Worm (Caenorhabditis elegans) whole organism, dauer: ENCODE results near the gene T26H5.9.

Experiments
- unc-62 ChIP-seq: sonication (generic microtip); optimal IDR thresholded peaks from 2 replicates; lab custom pipeline; 2017; ENCODE audit warnings: missing biosample characterization, missing genetic modification reagents, missing genetic modification characterization

The T26H5.9 gene

DNA sequence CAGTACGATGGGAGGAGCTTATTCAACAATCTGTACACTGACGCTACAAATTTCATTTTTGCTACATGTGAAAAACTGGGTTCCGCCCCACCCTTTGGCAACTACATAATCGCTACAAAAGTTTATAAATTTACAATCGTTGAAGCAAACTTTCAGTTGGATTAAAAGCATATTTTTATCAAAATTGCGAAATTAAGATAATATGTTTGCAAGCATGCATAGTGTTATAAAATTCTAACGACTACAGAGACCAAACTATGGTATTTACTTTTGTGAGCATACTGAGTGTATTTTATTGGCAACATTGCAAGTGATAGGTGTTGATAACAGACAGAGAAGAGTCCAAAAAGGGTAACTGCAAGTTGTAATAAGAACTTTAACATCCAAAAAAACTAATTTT lies 33.9 kb downstream of the T26H5.9 start, which contains the start of gene C06B8.2:
Gene C06B8.2, minus strand, starts transcription at position 153 of the 400 bp plus-strand sequence.
- TF ChIP-seq unc-62, result no peak

DNA sequence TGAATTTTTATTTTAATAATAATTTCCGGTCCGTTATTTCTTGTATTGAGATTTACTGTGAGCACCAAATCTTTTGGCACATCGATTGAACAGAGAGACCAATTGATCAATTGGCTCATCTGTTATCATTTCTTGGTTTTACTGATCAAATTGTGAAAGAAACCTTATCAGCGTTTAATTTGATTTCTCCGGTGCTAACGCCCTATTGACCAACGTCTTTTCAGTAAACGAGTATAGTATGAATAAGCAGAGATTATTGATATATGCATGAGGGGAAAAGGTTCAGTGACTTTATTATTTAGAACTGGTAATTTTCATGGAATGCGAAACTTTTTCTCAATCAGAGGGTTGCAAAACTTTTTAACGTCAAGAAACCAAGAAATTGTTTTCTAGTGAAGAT lies 34.4 kb downstream of the T26H5.9 start:
- no peak for TF ChIP-seq unc-62

DNA sequence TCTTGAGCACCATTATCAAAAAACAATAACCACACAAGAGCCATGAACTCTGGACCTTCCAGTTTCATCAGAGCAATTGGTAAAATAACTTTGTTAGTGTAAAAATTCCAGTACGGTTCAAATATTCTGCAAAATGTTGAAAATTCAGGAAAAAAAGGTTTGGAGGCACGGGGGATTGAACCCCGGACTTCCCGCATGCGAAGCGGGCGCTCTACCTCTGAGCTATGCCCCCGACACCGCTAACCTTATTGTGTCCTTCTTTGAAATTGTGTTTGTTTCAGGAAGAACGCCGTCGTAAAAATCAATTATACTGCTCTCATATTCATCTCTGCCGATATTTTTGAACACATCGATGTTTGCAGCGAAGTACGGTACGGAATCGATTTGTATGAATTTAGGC lies 35.1 kb downstream of the T26H5.9 start:
- TF ChIP-seq unc-62, result no peak

DNA sequence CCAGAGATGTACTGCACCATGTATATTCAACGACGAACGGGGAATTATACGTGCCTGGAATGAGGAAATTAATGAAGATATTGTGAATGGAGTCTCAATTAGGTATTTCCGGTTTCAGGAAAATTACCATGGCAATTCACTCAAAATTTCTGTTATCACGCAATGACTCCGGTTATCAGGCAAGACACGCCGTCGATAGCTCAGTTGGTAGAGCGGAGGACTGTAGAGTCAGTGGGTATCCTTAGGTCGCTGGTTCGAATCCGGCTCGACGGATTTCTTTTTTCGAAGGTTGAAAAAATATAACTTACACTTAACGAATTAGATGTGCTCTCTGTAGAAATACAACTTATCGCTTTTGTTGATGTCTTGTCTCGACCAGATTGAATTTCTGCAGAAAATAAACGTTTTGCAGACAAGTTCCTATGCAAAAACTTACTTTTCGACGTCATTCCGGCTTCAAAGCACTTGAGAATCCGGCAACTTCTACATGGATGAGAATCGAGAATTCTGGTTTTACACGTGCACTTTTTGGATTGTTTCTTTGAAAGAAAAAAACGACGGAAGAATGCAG lies 35.9 kb downstream of the T26H5.9 start:
- TF ChIP-seq unc-62, result no peak

DNA sequence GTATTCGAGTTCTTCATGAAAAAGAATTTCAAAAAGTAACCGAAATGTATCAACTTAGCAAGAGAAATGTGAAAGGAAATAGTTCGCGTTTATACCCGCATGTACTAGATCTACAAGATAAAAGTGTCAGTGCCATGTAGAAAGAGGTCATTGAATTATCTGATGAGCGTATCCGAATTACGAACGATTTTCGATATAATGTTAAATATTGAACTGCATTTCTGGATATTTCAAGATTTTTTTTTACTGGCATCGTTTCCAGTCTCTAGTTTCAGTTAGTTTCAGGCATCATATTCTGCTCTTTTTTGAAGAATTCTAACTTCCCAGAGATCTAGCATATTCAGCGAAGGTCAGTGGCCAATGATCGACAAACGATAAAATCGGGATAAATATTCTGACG lies 36.7 kb downstream of the T26H5.9 start, which contains the start of gene nhr-150:
Gene nhr-150, minus strand, starts transcription at position 92 of the 400 bp plus-strand sequence.
- TF ChIP-seq unc-62, result no peak

DNA sequence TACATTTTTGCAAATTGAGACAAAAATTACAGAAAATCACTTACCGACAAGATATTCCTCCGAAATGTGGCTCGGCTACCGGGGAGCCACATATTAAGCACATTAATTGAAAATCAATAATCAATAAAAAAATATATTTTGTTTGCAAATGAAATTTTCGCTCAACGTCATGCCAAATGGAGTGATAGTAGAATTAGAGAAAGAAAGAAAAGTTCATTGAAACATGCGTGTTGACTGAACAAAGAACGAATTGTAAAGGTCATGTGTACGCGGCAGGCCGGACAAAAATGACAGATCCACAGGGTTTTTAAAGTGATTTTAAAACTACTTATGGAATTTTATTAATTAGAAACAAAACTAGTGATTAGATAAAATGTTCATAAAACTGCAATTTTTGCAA lies 38.8 kb downstream of the T26H5.9 start:
- TF ChIP-seq unc-62, result no peak

DNA sequence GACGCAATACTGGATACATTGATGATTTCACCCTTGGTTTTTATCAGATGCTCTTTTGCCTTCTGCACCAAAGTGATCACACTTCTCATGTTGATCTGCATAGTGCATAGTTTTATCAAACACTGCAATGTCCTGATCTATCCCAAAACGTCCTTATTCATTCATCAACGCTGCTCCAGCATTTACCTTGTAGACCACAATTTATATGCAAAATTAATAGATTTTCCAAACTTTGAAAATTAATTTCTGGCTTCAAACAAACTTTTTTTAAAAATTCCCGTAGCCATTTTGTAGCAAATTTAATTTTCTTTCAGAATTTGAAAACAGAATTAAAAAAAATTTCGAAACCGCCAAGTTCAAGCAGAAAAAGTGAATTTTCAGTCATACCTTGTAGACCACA lies 39.8 kb downstream of the T26H5.9 start, which contains the start of gene C06B8.3:
Gene C06B8.3, minus strand, starts transcription at position 101 of the 400 bp plus-strand sequence.
- TF ChIP-seq unc-62, result no peak

DNA sequence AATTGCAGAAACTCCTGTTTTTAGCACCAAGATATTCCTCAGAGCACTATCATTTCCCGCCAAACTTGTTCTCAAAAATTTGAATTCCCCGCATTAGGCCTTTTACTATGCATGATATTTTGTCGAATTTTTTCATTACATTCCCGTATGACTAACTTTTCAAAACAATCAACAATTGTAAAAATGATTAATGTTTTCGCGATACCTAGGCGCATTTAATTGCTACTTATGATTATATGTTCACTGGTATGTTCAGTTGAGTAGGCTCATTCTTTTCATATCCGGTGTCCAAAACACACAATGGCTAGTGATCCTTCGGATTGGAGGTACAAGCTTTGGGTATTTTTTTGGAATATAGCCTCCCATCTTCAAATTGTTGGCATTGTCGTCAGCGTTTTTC lies 43.0 kb downstream of the T26H5.9 start, which contains the start of gene srw-21:
Gene srw-21, plus strand, starts transcription at position 301 of the 400 bp plus-strand sequence.
- no peak for TF ChIP-seq unc-62

DNA sequence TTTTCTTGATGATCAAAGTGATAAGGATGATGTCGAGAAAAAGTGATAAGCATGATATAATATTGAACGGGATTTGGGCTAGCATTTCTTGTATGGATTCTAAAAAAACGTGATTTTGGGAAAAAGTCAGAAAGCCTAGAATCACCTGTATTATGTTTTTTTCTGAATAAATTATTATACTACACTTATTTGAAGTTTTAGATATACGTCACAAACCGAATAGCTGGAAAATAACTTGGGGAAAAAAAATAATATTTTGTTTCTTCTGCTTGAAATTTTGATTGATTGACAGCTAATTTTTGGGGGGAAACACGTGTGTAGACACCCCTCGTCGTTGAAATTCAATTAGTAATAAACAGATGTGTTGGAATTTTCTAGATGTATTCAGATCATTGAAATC lies 47.8 kb downstream of the T26H5.9 start, which contains the start of gene str-264:
Gene str-264, minus strand, starts transcription at position 101 of the 400 bp plus-strand sequence.
- TF ChIP-seq unc-62, result no peak

DNA sequence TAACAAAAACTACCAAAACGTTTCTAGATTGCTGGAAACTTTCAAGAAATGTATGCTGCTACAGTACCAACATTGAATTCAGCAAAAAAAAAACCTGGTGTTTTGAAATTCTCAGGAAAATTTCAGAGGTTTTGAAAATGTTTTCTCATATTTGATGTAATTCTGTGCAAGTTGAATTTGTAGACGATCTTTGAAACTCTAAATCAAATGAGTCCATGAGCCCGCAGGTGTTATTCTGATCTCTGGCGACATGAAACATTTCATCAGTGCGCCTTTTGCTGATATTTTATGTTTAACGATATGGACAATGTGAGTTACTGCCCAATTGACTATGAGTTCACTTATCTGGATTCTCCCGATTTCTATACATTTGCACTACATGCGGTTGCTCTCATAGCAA lies 49.0 kb downstream of the T26H5.9 start, which contains the start of gene srh-218:
Gene srh-218, plus strand, starts transcription at position 301 of the 400 bp plus-strand sequence.
- TF ChIP-seq unc-62, result no peak
